Worm (Caenorhabditis elegans) whole organism, L4 larva: ENCODE results near the gene R12C12.10.

Experiments
- F10B5.3 ChIP-seq: sonication (generic microtip); optimal IDR thresholded peaks from 2 replicates; lab custom pipeline; 2016; ENCODE audit warnings: mild to moderate bottlenecking, missing genetic modification characterization, missing compliant biosample characterization
- ama-1 ChIP-seq: fragments of 150-350 bp; optimal IDR thresholded peaks from 2 replicates; lab custom pipeline; 2014; ENCODE audit warnings: inconsistent platforms, mixed read lengths
- jun-1 ChIP-seq: fragments of 150-350 bp; optimal IDR thresholded peaks from 2 replicates; lab custom pipeline; 2014; ENCODE audit warnings: missing biosample characterization, missing genetic modification reagents, missing genetic modification characterization
- lir-3 ChIP-seq: sonication (generic microtip); optimal IDR thresholded peaks from 2 replicates; lab custom pipeline; 2016; ENCODE audit warnings: mild to moderate bottlenecking, missing genetic modification characterization, missing compliant biosample characterization
- lsy-2 ChIP-seq, 2 experiments: fragments of 150-350 bp in 1 of 2; sonication (generic microtip) in 1 of 2; optimal IDR thresholded peaks; 2 replicates each; lab custom pipeline; 2014 to 2017; ENCODE audit warnings: missing biosample characterization in 2 of 2, missing genetic modification characterization in 2 of 2
- nhr-10 ChIP-seq: fragments of 150-350 bp; optimal IDR thresholded peaks from 2 replicates; lab custom pipeline; 2014; ENCODE audit warnings: missing biosample characterization, missing genetic modification characterization
- pqm-1 ChIP-seq: sonication (generic microtip); optimal IDR thresholded peaks from 2 replicates; lab custom pipeline; 2017; ENCODE audit warnings: missing biosample characterization, missing genetic modification characterization
- snpc-4 ChIP-seq: fragments of 150-350 bp; optimal IDR thresholded peaks from 2 replicates; lab custom pipeline; 2014; ENCODE audit warnings: missing biosample characterization, missing genetic modification characterization
- unc-62 ChIP-seq, 3 experiments: fragments of 150-350 bp in 1 of 3; sonication (generic microtip); optimal IDR thresholded peaks in 2 of 3; peaks in 1 of 3; 1 replicate in 1 of 3; 2 replicates in 2 of 3; lab custom pipeline; 2014 to 2017; ENCODE audit warnings: missing biosample characterization in 3 of 3, missing genetic modification characterization in 3 of 3, missing genetic modification reagents in 3 of 3, missing genotype in 1 of 3
- ztf-7 ChIP-seq: fragments of 150-350 bp; optimal IDR thresholded peaks from 2 replicates; lab custom pipeline; 2014; ENCODE audit warnings: missing biosample characterization, missing genetic modification characterization

DNA sequence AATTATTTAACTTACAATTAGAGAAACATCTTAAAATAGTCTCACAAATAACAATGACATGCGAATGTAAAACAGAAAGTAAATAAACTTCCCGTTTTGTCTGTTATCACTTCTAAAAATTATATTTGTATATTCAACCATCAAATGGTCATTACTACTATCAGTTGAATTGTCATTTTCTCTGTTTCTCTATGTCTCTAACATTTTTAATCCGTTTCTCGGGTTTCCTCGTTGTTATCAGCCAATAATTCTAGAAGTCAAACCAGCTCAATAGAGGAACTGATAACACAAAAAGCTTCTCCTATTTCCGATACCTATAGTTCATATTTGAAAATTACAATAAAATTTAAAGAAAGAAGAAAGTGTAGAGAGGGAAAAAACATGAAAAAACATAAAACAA lies 16.4 kb downstream of the R12C12.10 start:
- TF ChIP-seq ztf-7 (tag; lab: Kevin White, UChicago) (no peak), jun-1 (tag; lab: Kevin White, UChicago) (peak; percentile 4), pqm-1 (tag; lab: Kevin White, UChicago) (peak; percentile 100), ama-1 (lab: Kevin White, UChicago) (no peak), F10B5.3 (tag; lab: Kevin White, UChicago) (no peak), snpc-4 (tag; lab: Kevin White, UChicago) (no peak), lir-3 (tag; lab: Kevin White, UChicago) (no peak), unc-62 (GFP tag; optimal IDR thresholded peaks at IDR 0.05 in 1 of 2; lab: Kevin White, UChicago) (no peak), unc-62 (tag; optimal IDR thresholded peaks at IDR 0.05; lab: Kevin White, UChicago) (no peak), nhr-10 (tag; lab: Kevin White, UChicago) (no peak), lsy-2 (tag; optimal IDR thresholded peaks at IDR 0.05; lab: Kevin White, UChicago) (peak in 1 of 2 experiments; percentile 62)
